Fruit fly (Drosophila melanogaster): Measurements from ENCODE around the gene wcy.

The wcy gene

DNA sequence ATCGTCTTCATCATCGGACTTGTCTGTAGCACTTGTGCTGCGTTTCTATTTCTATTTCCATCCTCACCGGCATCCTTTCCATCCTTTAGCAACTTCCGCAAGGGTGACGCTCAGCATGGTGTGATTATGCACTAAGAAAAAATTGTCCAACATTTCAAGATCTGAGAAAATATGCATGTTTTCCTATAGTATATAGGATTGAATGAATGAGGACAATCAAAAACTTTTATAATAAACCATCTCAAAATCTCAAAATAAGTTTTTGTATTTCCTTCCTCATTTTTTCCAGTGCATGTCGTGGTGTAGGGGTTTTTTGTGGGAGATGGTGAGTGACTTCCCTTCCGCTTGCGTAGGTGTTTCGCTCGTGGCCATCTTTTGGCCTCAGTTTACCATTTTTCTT, 56.3 kb downstream of the wcy start:
- no peak for TF ChIP-seq rgr (GFP tag; optimal IDR thresholded peaks at IDR 0.05)
